Worm (Caenorhabditis elegans) whole organism, mixed stage, embryonic: ENCODE data around the gene glb-27.

Experiments
- lin-13 ChIP-seq: fragments of 150-350 bp; optimal IDR thresholded peaks from 2 replicates; lab custom pipeline; 2014; ENCODE audit warnings: missing biosample characterization, missing genetic modification characterization
- mab-5 ChIP-seq: fragments of 150-350 bp; optimal IDR thresholded peaks from 2 replicates; lab custom pipeline; 2014; ENCODE audit warnings: missing biosample characterization, missing genetic modification characterization
- mep-1 ChIP-seq: fragments of 150-350 bp; optimal IDR thresholded peaks from 2 replicates; lab custom pipeline; 2017; ENCODE audit warnings: missing biosample characterization, missing genetic modification reagents, missing genetic modification characterization, inconsistent platforms
- nhr-12 ChIP-seq: fragments of 150-350 bp; optimal IDR thresholded peaks from 2 replicates; lab custom pipeline; 2014; ENCODE audit warnings: missing biosample characterization, missing genetic modification characterization
- nhr-28 ChIP-seq: fragments of 150-350 bp; optimal IDR thresholded peaks from 2 replicates; lab custom pipeline; 2014; ENCODE audit warnings: missing biosample characterization, missing genetic modification characterization
- snpc-4 ChIP-seq: fragments of 150-350 bp; optimal IDR thresholded peaks from 2 replicates; lab custom pipeline; 2014; ENCODE audit warnings: missing biosample characterization, missing genetic modification characterization
- unc-39 ChIP-seq: fragments of 150-350 bp; optimal IDR thresholded peaks from 2 replicates; lab custom pipeline; 2014; ENCODE audit warnings: missing biosample characterization, missing genetic modification characterization
- unc-62 ChIP-seq: fragments of 150-350 bp; optimal IDR thresholded peaks from 2 replicates; lab custom pipeline; 2014; ENCODE audit warnings: missing biosample characterization, missing genetic modification reagents, missing genetic modification characterization
- zip-8 ChIP-seq: fragments of 150-350 bp; optimal IDR thresholded peaks from 2 replicates; lab custom pipeline; 2014; ENCODE audit warnings: missing biosample characterization, missing genetic modification characterization

DNA sequence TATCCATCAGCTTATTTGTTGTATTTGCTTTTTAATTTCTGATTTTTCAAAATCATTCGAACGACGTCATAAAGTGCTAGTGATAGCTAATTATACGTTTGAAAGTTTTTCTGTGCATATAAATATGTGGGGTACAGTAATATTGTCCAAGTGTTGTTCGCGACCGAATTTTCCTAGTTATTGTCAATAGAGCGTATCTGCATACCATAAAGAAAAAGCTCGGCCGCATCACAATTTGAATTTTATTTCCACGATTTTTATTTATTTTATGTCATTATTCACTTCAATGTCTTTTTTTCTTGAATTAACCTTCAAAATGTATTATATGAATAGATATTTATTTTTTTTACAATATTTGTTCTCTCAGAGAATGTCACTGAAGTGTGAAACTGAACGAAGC, 39.3 kb downstream of the glb-27 start, which contains the start of gene rnh-2:
- TF ChIP-seq nhr-12 (tag; lab: Kevin White, UChicago) (no peak), unc-62 (GFP tag; lab: Kevin White, UChicago) (no peak), lin-13 (no peak), mab-5 (tag; lab: Kevin White, UChicago) (no peak), snpc-4 (tag; lab: Kevin White, UChicago) (no peak), mep-1 (tag; lab: Kevin White, UChicago) (peak; percentile 47), unc-39 (no peak), nhr-28 (no peak), zip-8 (tag; lab: Kevin White, UChicago) (no peak)
